Fruit fly (Drosophila melanogaster): ENCODE data around the gene CG43993.

- TF ChIP-seq psq (optimal IDR thresholded peaks at IDR 0.05) (no peak), pan (optimal IDR thresholded peaks at IDR 0.05) (no peak), usp (GFP tag; optimal IDR thresholded peaks at IDR 0.05) (no peak), Dll (optimal IDR thresholded peaks at IDR 0.05) (no peak), CG8478 (optimal IDR thresholded peaks at IDR 0.05) (no peak), EcR (GFP tag; optimal IDR thresholded peaks at IDR 0.05) (peak in 1 of 2 experiments; percentile 44)
These were observed 40.0 kb downstream of the CG43993 start for dm6 chr3L:12072388-12072787.
